Fruit fly (Drosophila melanogaster): ENCODE measurements around the gene SNF4Agamma.

DNA sequence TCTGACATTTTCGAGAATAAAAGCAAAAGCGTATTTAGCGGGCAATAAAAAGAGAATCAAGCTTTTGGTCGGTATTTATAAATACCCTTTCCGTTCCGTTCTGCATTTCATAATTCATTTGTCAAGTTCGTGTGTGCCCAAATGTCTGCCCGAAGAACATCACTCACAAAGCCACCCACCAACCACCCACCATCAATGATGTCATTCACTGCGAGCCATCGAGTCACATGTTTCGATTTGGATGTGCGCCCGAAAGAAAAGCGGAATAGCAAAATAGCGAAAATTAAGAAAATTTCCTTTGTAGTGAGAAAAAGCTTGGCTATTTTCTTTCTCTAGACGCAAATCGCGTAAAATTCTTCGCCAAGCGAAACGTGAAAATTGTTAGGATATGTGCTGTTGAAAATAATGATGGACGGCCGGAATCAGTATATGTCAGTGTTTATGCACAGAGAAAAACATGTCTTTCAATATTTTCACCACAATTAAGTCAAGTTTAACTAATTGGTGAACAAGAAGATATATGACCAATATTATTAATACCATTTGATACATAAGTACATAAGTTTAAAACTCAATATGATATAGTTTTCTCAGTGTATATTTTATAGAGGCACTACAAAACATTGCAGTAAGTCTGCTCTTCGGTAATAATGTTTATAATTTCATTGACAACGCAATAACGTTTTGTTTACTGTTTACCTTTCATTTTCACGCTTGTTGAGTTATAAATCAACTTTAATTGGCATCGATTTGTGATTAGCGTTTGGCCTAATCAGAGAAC is 10.7 kb downstream of the SNF4Agamma start:
- TF ChIP-seq Dll (optimal IDR thresholded peaks at IDR 0.05) (no peak), CG8478 (optimal IDR thresholded peaks at IDR 0.05) (no peak), EcR (GFP tag; optimal IDR thresholded peaks at IDR 0.05) (no peak), psq (optimal IDR thresholded peaks at IDR 0.05) (no peak)

Data from whole organism.